Worm (Caenorhabditis elegans) whole organism, L2 larva: ENCODE measurements around the gene ckb-3.
"Not testable (repeated sequence)": the region's sequence is repeated elsewhere in the genome, so short reads cannot be mapped to it uniquely, and the experiment has no call there.

ENCODE experiments used
- aly-2 ChIP-seq: fragments of 150-350 bp; optimal IDR thresholded peaks from 2 replicates; lab custom pipeline; 2014; ENCODE audit warnings: missing biosample characterization, missing genetic modification characterization
- lin-13 ChIP-seq: fragments of 150-350 bp; optimal IDR thresholded peaks from 2 replicates; lab custom pipeline; 2014; ENCODE audit warnings: missing biosample characterization, missing genetic modification reagents, missing genetic modification characterization
- lin-39 ChIP-seq: fragments of 150-350 bp; optimal IDR thresholded peaks from 2 replicates; lab custom pipeline; 2014; ENCODE audit warnings: missing biosample characterization, missing genetic modification reagents, missing genetic modification characterization
- lsy-2 ChIP-seq, 2 experiments: fragments of 150-350 bp in 1 of 2; sonication (generic microtip) in 1 of 2; optimal IDR thresholded peaks; 2 replicates each; lab custom pipeline; 2014 to 2017; ENCODE audit warnings: missing biosample characterization in 2 of 2, missing genetic modification characterization in 2 of 2
- mbf-1 ChIP-seq: sonication (generic microtip); optimal IDR thresholded peaks from 2 replicates; lab custom pipeline; 2017; ENCODE audit warnings: missing biosample characterization, missing genetic modification characterization
- nhr-10 ChIP-seq: sonication (generic microtip); optimal IDR thresholded peaks from 2 replicates; lab custom pipeline; 2017; ENCODE audit warnings: missing biosample characterization, missing genetic modification characterization
- nhr-12 ChIP-seq: fragments of 150-350 bp; optimal IDR thresholded peaks from 2 replicates; lab custom pipeline; 2014; ENCODE audit warnings: missing biosample characterization, missing genetic modification characterization
- nhr-25 ChIP-seq: fragments of 150-350 bp; sonication (generic microtip); optimal IDR thresholded peaks from 3 replicates; lab custom pipeline; 2014; ENCODE audit warnings: missing biosample characterization, missing genetic modification characterization
- nhr-77 ChIP-seq: fragments of 150-350 bp; optimal IDR thresholded peaks from 2 replicates; lab custom pipeline; 2014; ENCODE audit warnings: missing biosample characterization, missing genetic modification characterization
- snpc-4 ChIP-seq: fragments of 150-350 bp; optimal IDR thresholded peaks from 2 replicates; lab custom pipeline; 2014; ENCODE audit warnings: missing biosample characterization, missing genetic modification characterization
- unc-39 ChIP-seq: fragments of 150-350 bp; optimal IDR thresholded peaks from 2 replicates; lab custom pipeline; 2014; ENCODE audit warnings: missing biosample characterization, missing genetic modification characterization
- zag-1 ChIP-seq: fragments of 150-350 bp; optimal IDR thresholded peaks from 2 replicates; lab custom pipeline; 2014; ENCODE audit warnings: missing biosample characterization, missing genetic modification characterization
- ztf-11 ChIP-seq: sonication (generic microtip); optimal IDR thresholded peaks from 2 replicates; lab custom pipeline; 2017; ENCODE audit warnings: missing biosample characterization, missing genetic modification characterization

ce11 chrIII:4369381-4369809 is 1.3 kb upstream of the ckb-3 start:
- TF ChIP-seq lsy-2 (tag; optimal IDR thresholded peaks at IDR 0.05; lab: Kevin White, UChicago); unc-39 (tag; lab: Kevin White, UChicago); mbf-1 (tag; lab: Kevin White, UChicago); ztf-11 (tag; lab: Kevin White, UChicago); nhr-77 (tag; lab: Kevin White, UChicago); aly-2 (tag; lab: Kevin White, UChicago); lin-13 (GFP tag; lab: Kevin White, UChicago); zag-1 (tag; lab: Kevin White, UChicago); nhr-25 (tag; lab: Kevin White, UChicago); nhr-12 (tag; lab: Kevin White, UChicago); lin-39; snpc-4; nhr-10 (tag; lab: Kevin White, UChicago): not testable (repeated sequence)
